Fruit fly (Drosophila melanogaster) whole organism, embryonic: ENCODE measurements around the gene jet.

Experiments used
- B-H2 ChIP-seq: fragments of 200-800 bp; sonication (Bioruptor generic); optimal IDR thresholded peaks from 2 replicates; lab custom pipeline; 2018; ENCODE audit warnings: missing biosample characterization, mild to moderate bottlenecking, missing genetic modification characterization
- Bdp1 ChIP-seq: fragments of 200-800 bp; sonication (Bioruptor generic); optimal IDR thresholded peaks from 3 replicates; lab custom pipeline; 2016; ENCODE audit warnings: missing biosample characterization, missing genetic modification characterization
- CG10147 ChIP-seq: fragments of 200-800 bp; sonication (Bioruptor generic); optimal IDR thresholded peaks from 2 replicates; lab custom pipeline; 2019; ENCODE audit warnings: missing biosample characterization, mild to moderate bottlenecking, missing genetic modification characterization, moderate library complexity
- CG10979 ChIP-seq: fragments of 200-800 bp; sonication (Bioruptor generic); optimal IDR thresholded peaks from 2 replicates; lab custom pipeline; 2018; ENCODE audit warnings: missing biosample characterization, mild to moderate bottlenecking, missing genetic modification characterization, moderate library complexity
- CG12391 ChIP-seq: fragments of 200-800 bp; sonication (Bioruptor generic); optimal IDR thresholded peaks from 3 replicates; lab custom pipeline; 2018; ENCODE audit warnings: missing biosample characterization, mild to moderate bottlenecking, missing genetic modification characterization, moderate library complexity
- CG1529 ChIP-seq: fragments of 200-800 bp; sonication (Bioruptor generic); optimal IDR thresholded peaks from 3 replicates; lab custom pipeline; 2018; ENCODE audit warnings: missing biosample characterization, missing genetic modification characterization
- CG15514 ChIP-seq: fragments of 200-800 bp; sonication (Bioruptor generic); optimal IDR thresholded peaks from 3 replicates; lab custom pipeline; 2017; ENCODE audit warnings: missing biosample characterization, missing genetic modification characterization, mild to moderate bottlenecking, moderate library complexity, missing genetic modification reagents
- CG1603 ChIP-seq: fragments of 200-800 bp; sonication (Bioruptor generic); optimal IDR thresholded peaks from 2 replicates; lab custom pipeline; 2019; ENCODE audit warnings: missing biosample characterization, mild to moderate bottlenecking, missing genetic modification characterization, moderate library complexity
- CG17361 ChIP-seq: fragments of 200-800 bp; sonication (Bioruptor generic); IDR thresholded peaks from 3 replicates; pipeline ENCODE4 v1.3.6; 2022; ENCODE audit warnings: missing biosample characterization, missing genetic modification characterization
- CG1792 ChIP-seq: fragments of 200-800 bp; sonication (Bioruptor generic); optimal IDR thresholded peaks from 2 replicates; lab custom pipeline; 2016; ENCODE audit warnings: missing biosample characterization, missing genetic modification characterization
- CG18599 ChIP-seq: fragments of 200-800 bp; sonication (Bioruptor generic); optimal IDR thresholded peaks from 3 replicates; lab custom pipeline; 2017; ENCODE audit warnings: missing biosample characterization, missing genetic modification characterization, mild to moderate bottlenecking, moderate library complexity, missing genetic modification reagents
- CG2116 ChIP-seq: fragments of 200-800 bp; sonication (Bioruptor generic); optimal IDR thresholded peaks from 3 replicates; lab custom pipeline; 2018; ENCODE audit warnings: missing biosample characterization, mild to moderate bottlenecking, missing genetic modification characterization
- CG2889 ChIP-seq: fragments of 200-800 bp; sonication (Bioruptor generic); IDR thresholded peaks from 3 replicates; pipeline ENCODE4 v1.3.6; 2022; ENCODE audit warnings: missing biosample characterization, missing genetic modification characterization
- CG4617 ChIP-seq: fragments of 200-800 bp; sonication (Bioruptor generic); optimal IDR thresholded peaks from 3 replicates; lab custom pipeline; 2016; ENCODE audit warnings: missing biosample characterization, missing genetic modification characterization, borderline replicate concordance
- CG6272 ChIP-seq: fragments of 200-800 bp; sonication (Bioruptor generic); IDR thresholded peaks from 2 replicates; pipeline ENCODE4 v1.3.6; 2022; ENCODE audit warnings: missing biosample characterization, missing genetic modification characterization
- CG6765 ChIP-seq: fragments of 200-800 bp; sonication (Bioruptor generic); optimal IDR thresholded peaks from 3 replicates; lab custom pipeline; 2017; ENCODE audit warnings: missing biosample characterization, mild to moderate bottlenecking, missing genetic modification characterization
- CG6791 ChIP-seq: fragments of 200-800 bp; sonication (Bioruptor generic); IDR thresholded peaks from 3 replicates; pipeline ENCODE4 v1.3.6; 2022; ENCODE audit warnings: missing biosample characterization, missing genetic modification characterization; ENCODE audit not compliant: partially characterized antibody
- CG7963 ChIP-seq: fragments of 200-800 bp; sonication (Bioruptor generic); IDR thresholded peaks from 3 replicates; pipeline ENCODE4 v1.3.6; 2022; ENCODE audit warnings: missing biosample characterization, missing genetic modification characterization; ENCODE audit not compliant: partially characterized antibody
- CG7987 ChIP-seq: fragments of 200-800 bp; sonication (Bioruptor generic); optimal IDR thresholded peaks from 2 replicates; lab custom pipeline; 2018; ENCODE audit warnings: missing biosample characterization, mild to moderate bottlenecking, missing genetic modification characterization, moderate library complexity
- Deaf1 ChIP-seq: fragments of 200-800 bp; optimal IDR thresholded peaks from 3 replicates; lab custom pipeline; 2019; ENCODE audit warnings: missing biosample characterization, mild to moderate bottlenecking, missing genetic modification characterization, moderate library complexity
- H2.0 ChIP-seq: fragments of 200-800 bp; sonication (Bioruptor generic); IDR thresholded peaks from 2 replicates; pipeline ENCODE4 v1.3.6; 2022; ENCODE audit warnings: missing biosample characterization, missing genetic modification characterization
- HLH3B ChIP-seq: fragments of 200-800 bp; sonication (Bioruptor generic); IDR thresholded peaks from 2 replicates; pipeline ENCODE4 v1.3.6; 2022; ENCODE audit warnings: missing biosample characterization, missing genetic modification characterization
- Lhr ChIP-seq: fragments of 200-800 bp; sonication (Bioruptor generic); optimal IDR thresholded peaks from 3 replicates; lab custom pipeline; 2017; ENCODE audit warnings: mild to moderate bottlenecking, missing biosample characterization, missing genetic modification reagents, missing genetic modification characterization
- NC2β ChIP-seq: fragments of 200-800 bp; sonication (Bioruptor generic); optimal IDR thresholded peaks from 2 replicates; lab custom pipeline; 2016; ENCODE audit warnings: missing biosample characterization, missing genetic modification characterization
- NfI ChIP-seq: fragments of 200-800 bp; sonication (Bioruptor generic); optimal IDR thresholded peaks from 3 replicates; lab custom pipeline; 2018; ENCODE audit warnings: missing biosample characterization, mild to moderate bottlenecking, missing genetic modification characterization, moderate library complexity
- Scr ChIP-seq: fragments of 200-800 bp; sonication (Bioruptor generic); IDR thresholded peaks from 2 replicates; pipeline ENCODE4 v1.3.6; 2022; ENCODE audit warnings: missing biosample characterization, missing genetic modification characterization; ENCODE audit not compliant: partially characterized antibody
- Ssrp ChIP-seq: fragments of 200-800 bp; sonication (Bioruptor generic); optimal IDR thresholded peaks from 2 replicates; lab custom pipeline; 2018; ENCODE audit warnings: missing biosample characterization, mild to moderate bottlenecking, missing genetic modification characterization, moderate library complexity
- Xbp1 ChIP-seq: fragments of 200-800 bp; sonication (Bioruptor generic); optimal IDR thresholded peaks from 3 replicates; lab custom pipeline; 2016; ENCODE audit warnings: missing biosample characterization, mild to moderate bottlenecking, missing genetic modification characterization
- ab ChIP-seq: fragments of 200-800 bp; sonication (Bioruptor generic); optimal IDR thresholded peaks from 2 replicates; lab custom pipeline; 2016; ENCODE audit warnings: missing biosample characterization, missing genetic modification characterization
- ara ChIP-seq: fragments of 200-800 bp; sonication (Bioruptor generic); IDR thresholded peaks from 2 replicates; pipeline ENCODE4 v1.3.6; 2022; ENCODE audit warnings: missing biosample characterization, missing genetic modification characterization
- cg ChIP-seq: fragments of 200-800 bp; sonication (Bioruptor generic); optimal IDR thresholded peaks from 3 replicates; lab custom pipeline; 2019; ENCODE audit warnings: missing biosample characterization, mild to moderate bottlenecking, missing genetic modification characterization, moderate library complexity
- corto ChIP-seq: fragments of 200-800 bp; sonication (Bioruptor generic); optimal IDR thresholded peaks from 2 replicates; lab custom pipeline; 2016; ENCODE audit warnings: missing biosample characterization, mild to moderate bottlenecking, missing genetic modification characterization, moderate library complexity
- cwo ChIP-seq: fragments of 200-800 bp; sonication (Bioruptor generic); optimal IDR thresholded peaks from 3 replicates; lab custom pipeline; 2017; ENCODE audit warnings: missing biosample characterization, missing genetic modification characterization, mild to moderate bottlenecking, moderate library complexity, missing genetic modification reagents
- dati ChIP-seq: fragments of 200-800 bp; sonication (Bioruptor generic); IDR thresholded peaks from 2 replicates; pipeline ENCODE4 v1.3.6; 2022; ENCODE audit warnings: missing biosample characterization, missing genetic modification characterization
- fru ChIP-seq: fragments of >200 bp; optimal IDR thresholded peaks from 2 replicates; lab custom pipeline; 2017
- fu2 ChIP-seq: fragments of 200-800 bp; sonication (Bioruptor generic); optimal IDR thresholded peaks from 2 replicates; lab custom pipeline; 2016; ENCODE audit warnings: missing biosample characterization, missing genetic modification characterization
- grn ChIP-seq: fragments of 200-800 bp; sonication (Bioruptor generic); optimal IDR thresholded peaks from 3 replicates; lab custom pipeline; 2017; ENCODE audit warnings: missing biosample characterization, missing genetic modification characterization
- jigr1 ChIP-seq: fragments of 200-800 bp; sonication (Bioruptor generic); IDR thresholded peaks from 3 replicates; pipeline ENCODE4 v1.3.6; 2022; ENCODE audit warnings: missing biosample characterization, missing genetic modification characterization
- jing ChIP-seq: fragments of 200-800 bp; sonication (Bioruptor generic); optimal IDR thresholded peaks from 2 replicates; lab custom pipeline; 2018; ENCODE audit warnings: missing biosample characterization, mild to moderate bottlenecking, missing genetic modification characterization
- kah ChIP-seq: fragments of 200-800 bp; sonication (Bioruptor generic); optimal IDR thresholded peaks from 2 replicates; lab custom pipeline; 2018; ENCODE audit warnings: missing biosample characterization, mild to moderate bottlenecking, missing genetic modification characterization
- ken ChIP-seq: fragments of 200-800 bp; sonication (Bioruptor generic); IDR thresholded peaks from 3 replicates; pipeline ENCODE4 v1.3.6; 2022; ENCODE audit warnings: missing biosample characterization, missing genetic modification characterization
- maf-S ChIP-seq: fragments of 200-800 bp; sonication (Bioruptor generic); optimal IDR thresholded peaks from 2 replicates; lab custom pipeline; 2016; ENCODE audit warnings: missing biosample characterization, missing genetic modification characterization
- nom ChIP-seq: fragments of 200-800 bp; sonication (Bioruptor generic); optimal IDR thresholded peaks from 2 replicates; lab custom pipeline; 2017; ENCODE audit warnings: missing biosample characterization, missing genetic modification characterization, mild to moderate bottlenecking, moderate library complexity, missing genetic modification reagents
- oc ChIP-seq: fragments of 200-800 bp; sonication (Bioruptor generic); optimal IDR thresholded peaks from 2 replicates; lab custom pipeline; 2018; ENCODE audit warnings: missing biosample characterization, mild to moderate bottlenecking, missing genetic modification characterization, moderate library complexity
- p53 ChIP-seq: fragments of 200-800 bp; sonication (Bioruptor generic); optimal IDR thresholded peaks from 2 replicates; lab custom pipeline; 2016; ENCODE audit warnings: missing biosample characterization, missing genetic modification characterization
- sens ChIP-seq: fragments of 200-800 bp; sonication (Bioruptor generic); peaks from one replicate; lab custom pipeline; 2016; ENCODE audit warnings: missing biosample characterization, missing genetic modification characterization
- tio ChIP-seq: fragments of 200-800 bp; sonication (Bioruptor generic); optimal IDR thresholded peaks from 2 replicates; lab custom pipeline; 2017; ENCODE audit warnings: missing biosample characterization, missing genetic modification characterization, inconsistent platforms
- trem ChIP-seq: fragments of 200-800 bp; optimal IDR thresholded peaks from 3 replicates; lab custom pipeline; 2019; ENCODE audit warnings: missing biosample characterization, mild to moderate bottlenecking, missing genetic modification characterization, moderate library complexity
- vnd ChIP-seq: fragments of 200-800 bp; sonication (Bioruptor generic); IDR thresholded peaks from 3 replicates; pipeline ENCODE4 v1.3.6; 2022; ENCODE audit warnings: missing biosample characterization, missing genetic modification characterization; ENCODE audit not compliant: partially characterized antibody
- wdn ChIP-seq: fragments of 200-800 bp; sonication (Bioruptor generic); IDR thresholded peaks from 2 replicates; pipeline ENCODE4 v1.3.6; 2022; ENCODE audit warnings: missing biosample characterization, missing genetic modification characterization

Gene jet

DNA sequence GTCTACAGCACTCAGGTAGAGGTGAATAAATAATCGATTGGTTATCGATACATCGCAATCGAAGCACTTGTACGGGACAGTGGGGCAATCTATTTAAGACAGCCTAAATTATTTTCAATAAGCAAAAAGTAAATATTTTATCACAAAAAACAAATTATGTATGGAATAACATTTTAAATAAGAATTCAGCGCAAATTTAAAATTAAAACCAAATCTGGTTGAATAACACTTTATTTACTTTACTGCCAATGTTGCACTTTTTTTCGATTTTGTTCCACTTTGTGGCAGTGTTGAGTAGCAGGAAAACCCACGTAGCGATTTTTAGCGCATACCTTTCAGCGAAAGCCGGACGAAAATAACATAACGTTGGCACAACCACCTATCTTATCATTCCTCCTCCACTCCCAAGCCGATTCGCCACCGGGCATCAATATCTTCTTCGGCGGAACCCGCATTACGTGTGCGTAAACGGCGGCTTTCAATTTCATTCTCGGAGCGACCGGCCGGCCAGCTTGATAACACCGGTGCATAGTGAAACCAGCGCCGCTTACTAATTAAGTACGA lies 27.5 kb upstream of the jet start, which contains the start of the genes Gmd and CG3792 (continued):
- peak; percentile 88 for TF ChIP-seq fu2 (GFP tag; lab: Kevin White, UChicago)
- peak; percentile 59 for TF ChIP-seq grn (GFP tag; lab: Kevin White, UChicago)
- peak; percentile 96 for TF ChIP-seq CG18599 (GFP tag; lab: Kevin White, UChicago)
- TF ChIP-seq CG7987 (GFP tag; lab: Kevin White, UChicago), result peak; percentile 83
- peak; percentile 86 for TF ChIP-seq p53 (GFP tag; lab: Kevin White, UChicago)
- peak; percentile 96 for TF ChIP-seq B-H2 (GFP tag; lab: Kevin White, UChicago)
- peak; percentile 94 for TF ChIP-seq wdn (GFP tag; lab: Robert Waterston, UW)
- TF ChIP-seq CG6765 (GFP tag; lab: Kevin White, UChicago), result peak; percentile 90
- peak; percentile 92 for TF ChIP-seq CG2889 (GFP tag; lab: Robert Waterston, UW)
- no peak for TF ChIP-seq fru (lab: Kevin White, UChicago)
- peak; percentile 95 for TF ChIP-seq ken
- TF ChIP-seq CG10979 (tag; lab: Kevin White, UChicago), result peak; percentile 92
- TF ChIP-seq Lhr (GFP tag; lab: Kevin White, UChicago), result peak; percentile 81
- peak; percentile 76 for TF ChIP-seq CG6791 (GFP tag; lab: Robert Waterston, UW)
- peak; percentile 71 for TF ChIP-seq CG1603 (tag; lab: Kevin White, UChicago)
- TF ChIP-seq ara (GFP tag; lab: Robert Waterston, UW), result peak; percentile 94
- peak; percentile 93 for TF ChIP-seq cwo
- peak; percentile 88 for TF ChIP-seq vnd
- TF ChIP-seq maf-S (GFP tag; lab: Kevin White, UChicago), result peak; percentile 95
- TF ChIP-seq jing (GFP tag; lab: Kevin White, UChicago), result no peak
- TF ChIP-seq CG1792 (GFP tag; lab: Kevin White, UChicago), result peak; percentile 82
- no peak for TF ChIP-seq corto (GFP tag; lab: Kevin White, UChicago)
- TF ChIP-seq CG12391 (tag; lab: Kevin White, UChicago), result peak; percentile 94
- peak; percentile 87 for TF ChIP-seq kah (GFP tag; lab: Kevin White, UChicago)
- TF ChIP-seq Ssrp (tag; lab: Kevin White, UChicago), result peak; percentile 95
- TF ChIP-seq H2.0 (GFP tag; lab: Robert Waterston, UW), result peak; percentile 93
- TF ChIP-seq sens (GFP tag; lab: Kevin White, UChicago), result peak; percentile 100
- peak; percentile 76 for TF ChIP-seq CG7963 (GFP tag; lab: Robert Waterston, UW)
- TF ChIP-seq CG15514 (GFP tag; lab: Kevin White, UChicago), result peak; percentile 88
- peak; percentile 92 for TF ChIP-seq oc (tag; lab: Kevin White, UChicago)
- TF ChIP-seq Deaf1 (tag; lab: Kevin White, UChicago), result no peak
- peak; percentile 94 for TF ChIP-seq trem (tag; lab: Kevin White, UChicago)
- peak; percentile 91 for TF ChIP-seq nom
- TF ChIP-seq tio (GFP tag; lab: Kevin White, UChicago), result no peak
- TF ChIP-seq Bdp1, result peak; percentile 88
- peak; percentile 84 for TF ChIP-seq dati
- TF ChIP-seq NfI (GFP tag; lab: Kevin White, UChicago), result peak; percentile 95
- peak; percentile 98 for TF ChIP-seq CG17361
- TF ChIP-seq Xbp1 (GFP tag; lab: Kevin White, UChicago), result peak; percentile 97
- peak; percentile 92 for TF ChIP-seq CG2116 (GFP tag; lab: Kevin White, UChicago)
- peak; percentile 91 for TF ChIP-seq NC2β (GFP tag; lab: Kevin White, UChicago)
- peak; percentile 84 for TF ChIP-seq ab
- peak; percentile 95 for TF ChIP-seq HLH3B
- TF ChIP-seq CG4617, result peak; percentile 92
- TF ChIP-seq CG10147 (GFP tag; lab: Kevin White, UChicago), result peak; percentile 94
- TF ChIP-seq Scr (GFP tag; lab: Robert Waterston, UW), result peak; percentile 82
- TF ChIP-seq jigr1 (GFP tag; lab: Robert Waterston, UW), result peak; percentile 91
- TF ChIP-seq CG6272 (GFP tag; lab: Robert Waterston, UW), result peak; percentile 96
- no peak for TF ChIP-seq cg (GFP tag; lab: Kevin White, UChicago)
- TF ChIP-seq CG1529 (GFP tag; lab: Kevin White, UChicago), result peak; percentile 86
